Fruit fly (Drosophila melanogaster) whole organism, embryonic: ENCODE results near the gene Decay.

Source experiments
- ATbp ChIP-seq: fragments of 200-800 bp; sonication (Bioruptor generic); optimal IDR thresholded peaks from 2 replicates; lab custom pipeline; 2017; ENCODE audit warnings: missing biosample characterization, mild to moderate bottlenecking, missing genetic modification characterization, missing genetic modification reagents
- Aef1 ChIP-seq: fragments of 200-800 bp; sonication (Bioruptor generic); IDR thresholded peaks from 3 replicates; pipeline ENCODE4 v1.3.6; 2022; ENCODE audit warnings: missing biosample characterization, missing genetic modification characterization
- Antp ChIP-seq: fragments of 200-800 bp; sonication (Bioruptor generic); optimal IDR thresholded peaks from 3 replicates; lab custom pipeline; 2016; ENCODE audit warnings: missing biosample characterization, missing genetic modification characterization
- Asciz ChIP-seq: fragments of 200-800 bp; sonication (Bioruptor generic); optimal IDR thresholded peaks from 2 replicates; lab custom pipeline; 2017; ENCODE audit warnings: missing biosample characterization, mild to moderate bottlenecking, missing genetic modification characterization, missing genetic modification reagents
- CG10462 ChIP-seq: fragments of 200-800 bp; sonication (Bioruptor generic); optimal IDR thresholded peaks from 2 replicates; lab custom pipeline; 2016; ENCODE audit warnings: missing biosample characterization, missing genetic modification characterization
- CG11560 ChIP-seq: fragments of 200-800 bp; sonication (Bioruptor generic); IDR thresholded peaks from 3 replicates; pipeline ENCODE4 v1.3.6; 2022; ENCODE audit warnings: missing biosample characterization, missing genetic modification characterization
- CG12071 ChIP-seq: fragments of 200-800 bp; sonication (Bioruptor generic); optimal IDR thresholded peaks from 3 replicates; lab custom pipeline; 2018; ENCODE audit warnings: missing biosample characterization, mild to moderate bottlenecking, missing genetic modification characterization
- CG12391 ChIP-seq: fragments of 200-800 bp; sonication (Bioruptor generic); optimal IDR thresholded peaks from 3 replicates; lab custom pipeline; 2018; ENCODE audit warnings: missing biosample characterization, mild to moderate bottlenecking, missing genetic modification characterization, moderate library complexity
- CG12659 ChIP-seq: fragments of 200-800 bp; sonication (Bioruptor generic); optimal IDR thresholded peaks from 3 replicates; lab custom pipeline; 2017; ENCODE audit warnings: mild to moderate bottlenecking, missing biosample characterization, missing genetic modification reagents, missing genetic modification characterization
- CG13287 ChIP-seq: fragments of 200-800 bp; sonication (Bioruptor generic); IDR thresholded peaks from 2 replicates; pipeline ENCODE4 v1.3.6; 2022; ENCODE audit warnings: missing biosample characterization, missing genetic modification characterization; ENCODE audit not compliant: partially characterized antibody
- CG13296 ChIP-seq: fragments of 200-800 bp; sonication (Bioruptor generic); optimal IDR thresholded peaks from 3 replicates; lab custom pipeline; 2018; ENCODE audit warnings: missing biosample characterization, mild to moderate bottlenecking, missing genetic modification characterization
- CG13775 ChIP-seq: fragments of 200-800 bp; sonication (Bioruptor generic); optimal IDR thresholded peaks from 3 replicates; lab custom pipeline; 2017; ENCODE audit warnings: missing biosample characterization, mild to moderate bottlenecking, missing genetic modification characterization
- CG16813 ChIP-seq: fragments of 200-800 bp; sonication (Bioruptor generic); IDR thresholded peaks from 3 replicates; pipeline ENCODE4 v1.3.6; 2022; ENCODE audit warnings: missing biosample characterization, missing genetic modification characterization; ENCODE audit not compliant: partially characterized antibody
- CG17612 ChIP-seq: fragments of 200-800 bp; sonication (Bioruptor generic); IDR thresholded peaks from 2 replicates; pipeline ENCODE4 v1.3.6; 2022; ENCODE audit warnings: missing biosample characterization, missing genetic modification characterization
- CG17829 ChIP-seq: fragments of 200-800 bp; optimal IDR thresholded peaks from 2 replicates; lab custom pipeline; 2019; ENCODE audit warnings: missing biosample characterization, mild to moderate bottlenecking, missing genetic modification characterization, moderate library complexity
- CG18476 ChIP-seq: fragments of 200-800 bp; sonication (Bioruptor generic); optimal IDR thresholded peaks from 2 replicates; lab custom pipeline; 2016; ENCODE audit warnings: missing biosample characterization, mild to moderate bottlenecking, missing genetic modification characterization
- CG31224 ChIP-seq: fragments of 200-800 bp; sonication (Bioruptor generic); IDR thresholded peaks from 2 replicates; pipeline ENCODE4 v1.3.6; 2022; ENCODE audit warnings: missing biosample characterization, missing genetic modification characterization
- CG7556 ChIP-seq: fragments of 200-800 bp; sonication (Bioruptor generic); optimal IDR thresholded peaks from 2 replicates; lab custom pipeline; 2017; ENCODE audit warnings: missing biosample characterization, mild to moderate bottlenecking, missing genetic modification characterization
- CG8478 ChIP-seq: fragments of >200 bp; optimal IDR thresholded peaks from 2 replicates; lab custom pipeline; 2018
- CG8765 ChIP-seq: fragments of 200-800 bp; sonication (Bioruptor generic); IDR thresholded peaks from 2 replicates; pipeline ENCODE4 v1.3.6; 2022; ENCODE audit warnings: missing biosample characterization, missing genetic modification characterization
- CG9932 ChIP-seq: fragments of 200-800 bp; sonication (Bioruptor generic); IDR thresholded peaks from 2 replicates; pipeline ENCODE4 v1.3.6; 2022; ENCODE audit warnings: missing biosample characterization, missing genetic modification characterization
- Eip74EF ChIP-seq, 2 experiments: fragments of 200-800 bp in 1 of 2; fragments of >200 bp in 1 of 2; sonication (Bioruptor generic) in 1 of 2; optimal IDR thresholded peaks; 2 replicates each; lab custom pipeline; 2017 to 2019; ENCODE audit warnings: missing biosample characterization in 2 of 2, missing genetic modification characterization in 2 of 2, mild to moderate bottlenecking in 1 of 2, moderate library complexity in 1 of 2
- Elba2 ChIP-seq: fragments of 200-800 bp; sonication (Bioruptor generic); optimal IDR thresholded peaks from 3 replicates; lab custom pipeline; 2016; ENCODE audit warnings: missing biosample characterization, missing genetic modification characterization
- Hey ChIP-seq: fragments of 200-800 bp; sonication (Bioruptor generic); optimal IDR thresholded peaks from 3 replicates; lab custom pipeline; 2018; ENCODE audit warnings: missing biosample characterization, mild to moderate bottlenecking, missing genetic modification characterization
- Hmx ChIP-seq: fragments of 200-800 bp; sonication (Bioruptor generic); optimal IDR thresholded peaks from 2 replicates; lab custom pipeline; 2016; ENCODE audit warnings: missing biosample characterization, missing genetic modification characterization
- Hr51 ChIP-seq, 2 experiments: fragments of 200-800 bp; sonication (Bioruptor generic); optimal IDR thresholded peaks; 2 replicates in 1 of 2; 3 replicates in 1 of 2; lab custom pipeline; 2016 to 2018; ENCODE audit warnings: missing biosample characterization in 2 of 2, missing genetic modification characterization in 2 of 2, mild to moderate bottlenecking in 1 of 2, moderate library complexity in 1 of 2
- Hr78 ChIP-seq, 2 experiments: fragments of 200-800 bp in 1 of 2; fragments of >200 bp in 1 of 2; sonication (Bioruptor generic) in 1 of 2; optimal IDR thresholded peaks; 2 replicates each; lab custom pipeline; 2017 to 2019; ENCODE audit warnings: missing biosample characterization in 2 of 2, missing genetic modification characterization in 2 of 2, mild to moderate bottlenecking in 1 of 2, moderate library complexity in 1 of 2
- Hsf ChIP-seq: fragments of 200-800 bp; sonication (Bioruptor generic); optimal IDR thresholded peaks from 3 replicates; lab custom pipeline; 2016; ENCODE audit warnings: missing biosample characterization, missing genetic modification characterization
- PHDP ChIP-seq: fragments of 200-800 bp; sonication (Bioruptor generic); optimal IDR thresholded peaks from 3 replicates; lab custom pipeline; 2018; ENCODE audit warnings: missing biosample characterization, mild to moderate bottlenecking, missing genetic modification characterization, moderate library complexity
- Poxn ChIP-seq: fragments of 200-800 bp; sonication (Bioruptor generic); IDR thresholded peaks from 2 replicates; pipeline ENCODE4 v1.3.6; 2022; ENCODE audit warnings: missing biosample characterization, missing genetic modification characterization
- Rfx ChIP-seq: fragments of 200-800 bp; sonication (Bioruptor generic); IDR thresholded peaks from 2 replicates; pipeline ENCODE4 v1.3.6; 2022; ENCODE audit warnings: missing biosample characterization, missing genetic modification characterization
- Ssrp ChIP-seq: fragments of 200-800 bp; sonication (Bioruptor generic); optimal IDR thresholded peaks from 2 replicates; lab custom pipeline; 2018; ENCODE audit warnings: missing biosample characterization, mild to moderate bottlenecking, missing genetic modification characterization, moderate library complexity
- Usf ChIP-seq: fragments of 200-800 bp; sonication (Bioruptor generic); optimal IDR thresholded peaks from 2 replicates; lab custom pipeline; 2017; ENCODE audit warnings: missing genotype, missing biosample characterization, missing genetic modification characterization
- ap ChIP-seq: fragments of 200-800 bp; sonication (Bioruptor generic); IDR thresholded peaks from 2 replicates; pipeline ENCODE4 v1.3.6; 2022; ENCODE audit warnings: missing biosample characterization, missing genetic modification characterization
- ara ChIP-seq: fragments of 200-800 bp; sonication (Bioruptor generic); IDR thresholded peaks from 2 replicates; pipeline ENCODE4 v1.3.6; 2022; ENCODE audit warnings: missing biosample characterization, missing genetic modification characterization
- chif ChIP-seq, 2 experiments: fragments of 200-800 bp; sonication (Bioruptor generic); optimal IDR thresholded peaks; 3 replicates each; lab custom pipeline; 2016; ENCODE audit warnings: missing biosample characterization in 2 of 2, missing genetic modification characterization in 2 of 2
- crc ChIP-seq: fragments of 200-800 bp; sonication (Bioruptor generic); optimal IDR thresholded peaks from 2 replicates; lab custom pipeline; 2016; ENCODE audit warnings: missing biosample characterization, missing genetic modification characterization
- da ChIP-seq: fragments of 200-800 bp; sonication (Bioruptor generic); optimal IDR thresholded peaks from 2 replicates; lab custom pipeline; 2016; ENCODE audit warnings: missing biosample characterization, missing genetic modification characterization
- dm ChIP-seq: fragments of 200-800 bp; sonication (Bioruptor generic); optimal IDR thresholded peaks from 3 replicates; lab custom pipeline; 2016; ENCODE audit warnings: missing biosample characterization, missing genetic modification characterization
- ems ChIP-seq: fragments of 200-800 bp; sonication (Bioruptor generic); optimal IDR thresholded peaks from 3 replicates; lab custom pipeline; 2016; ENCODE audit warnings: missing biosample characterization, missing genetic modification characterization
- en ChIP-seq: fragments of 200-800 bp; sonication (Bioruptor generic); optimal IDR thresholded peaks from 2 replicates; lab custom pipeline; 2016; ENCODE audit warnings: missing biosample characterization, missing genetic modification characterization
- gcm ChIP-seq: fragments of 200-800 bp; sonication (Bioruptor generic); optimal IDR thresholded peaks from 2 replicates; lab custom pipeline; 2019; ENCODE audit warnings: missing biosample characterization, mild to moderate bottlenecking, missing genetic modification characterization, moderate library complexity
- gcm2 ChIP-seq: fragments of 200-800 bp; sonication (Bioruptor generic); optimal IDR thresholded peaks from 2 replicates; lab custom pipeline; 2016; ENCODE audit warnings: missing biosample characterization, missing genetic modification characterization
- grn ChIP-seq: fragments of 200-800 bp; sonication (Bioruptor generic); optimal IDR thresholded peaks from 3 replicates; lab custom pipeline; 2017; ENCODE audit warnings: missing biosample characterization, missing genetic modification characterization
- jumu ChIP-seq: fragments of 200-800 bp; sonication (Bioruptor generic); optimal IDR thresholded peaks from 3 replicates; lab custom pipeline; 2016; ENCODE audit warnings: missing biosample characterization, missing genetic modification characterization
- kah ChIP-seq: fragments of 200-800 bp; sonication (Bioruptor generic); optimal IDR thresholded peaks from 2 replicates; lab custom pipeline; 2018; ENCODE audit warnings: missing biosample characterization, mild to moderate bottlenecking, missing genetic modification characterization
- mam ChIP-seq: fragments of 200-800 bp; sonication (Bioruptor generic); optimal IDR thresholded peaks from 3 replicates; lab custom pipeline; 2016; ENCODE audit warnings: missing biosample characterization, missing genetic modification characterization
- nau ChIP-seq: fragments of 200-800 bp; sonication (Bioruptor generic); optimal IDR thresholded peaks from 3 replicates; lab custom pipeline; 2017; ENCODE audit warnings: missing biosample characterization, mild to moderate bottlenecking, missing genetic modification characterization, missing genetic modification reagents
- pfk ChIP-seq: fragments of 200-800 bp; sonication (Bioruptor generic); optimal IDR thresholded peaks from 2 replicates; lab custom pipeline; 2018; ENCODE audit warnings: missing biosample characterization, mild to moderate bottlenecking, missing genetic modification characterization, moderate library complexity
- unc-4 ChIP-seq: fragments of 200-800 bp; sonication (Bioruptor generic); IDR thresholded peaks from 2 replicates; pipeline ENCODE4 v1.3.6; 2022; ENCODE audit warnings: missing biosample characterization, missing genetic modification characterization; ENCODE audit not compliant: partially characterized antibody
- vfl ChIP-seq: fragments of 200-800 bp; sonication (Bioruptor generic); optimal IDR thresholded peaks from 2 replicates; lab custom pipeline; 2016; ENCODE audit warnings: missing biosample characterization, missing genetic modification characterization
- zf30C ChIP-seq: fragments of 200-800 bp; sonication (Bioruptor generic); optimal IDR thresholded peaks from 3 replicates; lab custom pipeline; 2018; ENCODE audit warnings: missing biosample characterization, mild to moderate bottlenecking, missing genetic modification characterization

Gene Decay

DNA sequence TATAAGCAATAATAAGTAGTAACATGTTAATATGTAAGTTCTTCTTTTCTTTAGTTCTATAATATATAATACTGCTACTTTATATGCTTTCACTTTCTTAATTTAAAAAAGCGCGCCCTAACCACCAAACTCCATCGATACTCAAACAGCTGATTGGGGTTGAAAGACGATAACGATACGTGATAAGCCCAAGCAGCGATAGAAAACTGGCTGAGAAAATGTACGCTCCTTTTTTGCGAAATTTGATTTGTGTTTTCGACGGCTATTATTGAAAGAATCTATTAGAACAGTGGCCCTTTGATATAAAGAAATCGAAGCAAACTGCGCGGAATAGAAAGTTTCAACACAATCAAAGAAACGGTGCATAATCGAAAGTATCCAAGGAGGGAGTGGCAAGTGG lies 45.0 kb downstream of the Decay start, which contains the start of gene CG14883 (continued):
- TF ChIP-seq ap (GFP tag; lab: Robert Waterston, UW) (no peak), Poxn (no peak), gcm2 (GFP tag; lab: Kevin White, UChicago) (no peak), Antp (GFP tag; lab: Kevin White, UChicago) (no peak), CG7556 (GFP tag; lab: Kevin White, UChicago) (no peak), Usf (GFP tag; lab: Kevin White, UChicago) (no peak), ATbp (GFP tag; lab: Kevin White, UChicago) (no peak), CG12071 (GFP tag; lab: Kevin White, UChicago) (no peak), CG12391 (tag; lab: Kevin White, UChicago) (no peak), grn (no peak), vfl (no peak), Hr78 (GFP tag; optimal IDR thresholded peaks at IDR 0.05; lab: Kevin White, UChicago) (no peak), kah (peak; percentile 10), PHDP (no peak), dm (GFP tag; lab: Kevin White, UChicago) (no peak), CG8765 (no peak), CG10462 (GFP tag; lab: Kevin White, UChicago) (no peak), chif (GFP tag; optimal IDR thresholded peaks at IDR 0.05; lab: Kevin White, UChicago) (no peak), Elba2 (GFP tag; lab: Kevin White, UChicago) (no peak), zf30C (no peak), Hr51 (GFP tag; optimal IDR thresholded peaks at IDR 0.05; lab: Kevin White, UChicago) (no peak), ara (GFP tag; lab: Robert Waterston, UW) (no peak), crc (no peak), mam (GFP tag; lab: Kevin White, UChicago) (no peak), gcm (GFP tag; lab: Kevin White, UChicago) (no peak), Eip74EF (GFP tag; optimal IDR thresholded peaks at IDR 0.05; lab: Kevin White, UChicago) (no peak), Hmx (GFP tag; lab: Kevin White, UChicago) (no peak), CG31224 (GFP tag; lab: Robert Waterston, UW) (no peak), Hey (tag; lab: Kevin White, UChicago) (no peak), ems (GFP tag; lab: Kevin White, UChicago) (no peak), unc-4 (GFP tag; lab: Robert Waterston, UW) (peak; percentile 52; the same call in 1 of the 2 replicates), Aef1 (GFP tag; lab: Robert Waterston, UW) (no peak), Rfx (no peak), en (no peak), jumu (GFP tag; lab: Kevin White, UChicago) (no peak), CG17829 (tag; lab: Kevin White, UChicago) (no peak), CG13775 (no peak), CG11560 (no peak), CG13296 (GFP tag; lab: Kevin White, UChicago) (no peak), pfk (GFP tag; lab: Kevin White, UChicago) (no peak), da (no peak), CG12659 (GFP tag; lab: Kevin White, UChicago) (no peak), CG17612 (GFP tag; lab: Robert Waterston, UW) (no peak), CG18476 (GFP tag; lab: Kevin White, UChicago) (no peak), CG9932 (no peak), nau (GFP tag; lab: Kevin White, UChicago) (no peak), Asciz (no peak), Hsf (GFP tag; lab: Kevin White, UChicago) (no peak), CG13287 (GFP tag; lab: Robert Waterston, UW) (peak; percentile 69), CG8478 (no peak), CG16813 (GFP tag; lab: Robert Waterston, UW) (no peak; the same call in 2 of the 3 replicates), Ssrp (tag; lab: Kevin White, UChicago) (no peak)
